Worm (Caenorhabditis elegans) whole organism, L1 larva: Measurements from ENCODE around the gene abhd-3.1.
A peak's percentile ranks its signal among the peaks of the same experiment; 100 is the strongest.

Experiments used
- C34B4.2 ChIP-seq: sonication (generic microtip); optimal IDR thresholded peaks from 2 replicates; lab custom pipeline; 2017; ENCODE audit warnings: mild to moderate bottlenecking, missing genetic modification characterization, missing compliant biosample characterization
- Y116A8C.19 ChIP-seq: sonication (generic microtip); optimal IDR thresholded peaks from 2 replicates; lab custom pipeline; 2016; ENCODE audit warnings: missing compliant biosample characterization, missing genetic modification characterization, borderline replicate concordance
- alr-1 ChIP-seq: fragments of 200-800 bp; sonication (Bioruptor generic); optimal IDR thresholded peaks from 2 replicates; lab custom pipeline; 2018; ENCODE audit warnings: borderline replicate concordance, mild to moderate bottlenecking, missing genetic modification characterization, missing compliant biosample characterization
- aly-2 ChIP-seq: fragments of 150-350 bp; optimal IDR thresholded peaks from 2 replicates; lab custom pipeline; 2014; ENCODE audit warnings: missing biosample characterization, missing genetic modification characterization
- blmp-1 ChIP-seq: fragments of 150-350 bp; optimal IDR thresholded peaks from 2 replicates; lab custom pipeline; 2014; ENCODE audit warnings: missing biosample characterization, missing genetic modification characterization
- ceh-63 ChIP-seq: fragments of 200-800 bp; sonication (Bioruptor generic); optimal IDR thresholded peaks from 2 replicates; lab custom pipeline; 2018; ENCODE audit warnings: mild to moderate bottlenecking, missing genetic modification characterization, missing compliant biosample characterization
- ceh-88 ChIP-seq: fragments of 200-800 bp; sonication (Bioruptor generic); IDR thresholded peaks from 2 replicates; pipeline ENCODE4 v1.3.6; 2022; ENCODE audit warnings: missing genetic modification characterization, missing compliant biosample characterization
- ces-1 ChIP-seq: fragments of 150-350 bp; optimal IDR thresholded peaks from 2 replicates; lab custom pipeline; 2014; ENCODE audit warnings: missing biosample characterization, missing genetic modification reagents, missing genetic modification characterization
- dpl-1 ChIP-seq, 3 experiments: fragments of 150-350 bp in 2 of 3; sonication (generic microtip) in 1 of 3; optimal IDR thresholded peaks; 2 replicates each; lab custom pipeline; 2014 to 2017; ENCODE audit warnings: missing biosample characterization in 3 of 3, missing genetic modification characterization in 3 of 3, missing genetic modification reagents in 3 of 3
- dsc-1 ChIP-seq: sonication (generic microtip); optimal IDR thresholded peaks from 2 replicates; lab custom pipeline; 2016; ENCODE audit warnings: mild to moderate bottlenecking, missing genetic modification characterization, missing compliant biosample characterization
- efl-1 ChIP-seq, 4 experiments: fragments of 150-350 bp; optimal IDR thresholded peaks in 3 of 4; peaks in 1 of 4; 1 replicate in 1 of 4; 2 replicates in 3 of 4; lab custom pipeline; 2014; ENCODE audit warnings: missing biosample characterization in 2 of 4, missing genetic modification characterization in 2 of 4, missing genetic modification reagents in 2 of 4
- elt-2 ChIP-seq: sonication (generic microtip); optimal IDR thresholded peaks from 2 replicates; lab custom pipeline; 2016; ENCODE audit warnings: missing genetic modification characterization, mild to moderate bottlenecking, inconsistent platforms, missing compliant biosample characterization, missing genetic modification reagents
- ets-5 ChIP-seq: fragments of 200-800 bp; sonication (Bioruptor generic); IDR thresholded peaks from 2 replicates; pipeline ENCODE4 v1.3.6; 2022; ENCODE audit warnings: missing genetic modification characterization, missing compliant biosample characterization
- fkh-8 ChIP-seq: sonication (generic microtip); optimal IDR thresholded peaks from 2 replicates; lab custom pipeline; 2016; ENCODE audit warnings: mild to moderate bottlenecking, missing genetic modification characterization, missing compliant biosample characterization
- fos-1 ChIP-seq: fragments of 150-350 bp; optimal IDR thresholded peaks from 2 replicates; lab custom pipeline; 2014; ENCODE audit warnings: missing biosample characterization, missing genetic modification characterization
- grh-1 ChIP-seq: fragments of 200-800 bp; sonication (Bioruptor generic); IDR thresholded peaks from 2 replicates; pipeline ENCODE4 v1.3.6; 2022; ENCODE audit warnings: missing genetic modification reagents, missing genetic modification characterization, missing compliant biosample characterization
- hlh-17 ChIP-seq: fragments of 200-800 bp; sonication (Bioruptor generic); optimal IDR thresholded peaks from 2 replicates; lab custom pipeline; 2018; ENCODE audit warnings: missing genetic modification characterization, mild to moderate bottlenecking, missing compliant biosample characterization, moderate library complexity, borderline replicate concordance
- hlh-4 ChIP-seq: sonication (generic microtip); optimal IDR thresholded peaks from 2 replicates; lab custom pipeline; 2016; ENCODE audit warnings: mild to moderate bottlenecking, missing genetic modification characterization, missing compliant biosample characterization
- isw-1 ChIP-seq: fragments of 200-800 bp; sonication (Bioruptor generic); IDR thresholded peaks from 2 replicates; pipeline ENCODE4 v1.3.6; 2022; ENCODE audit warnings: missing genetic modification characterization, missing compliant biosample characterization
- lir-3 ChIP-seq: sonication (generic microtip); optimal IDR thresholded peaks from 2 replicates; lab custom pipeline; 2016; ENCODE audit warnings: mild to moderate bottlenecking, missing genetic modification characterization, moderate library complexity, missing compliant biosample characterization; ENCODE audit not compliant: poor library complexity
- mab-9 ChIP-seq: fragments of 200-800 bp; sonication (Bioruptor generic); IDR thresholded peaks from 2 replicates; pipeline ENCODE4 v1.3.6; 2022; ENCODE audit warnings: missing genetic modification reagents, missing genetic modification characterization, missing compliant biosample characterization
- mdl-1 ChIP-seq, 2 experiments: fragments of 150-350 bp; optimal IDR thresholded peaks; 2 replicates each; lab custom pipeline; 2014 to 2017; ENCODE audit warnings: missing biosample characterization in 2 of 2, missing genetic modification characterization in 2 of 2, inconsistent platforms in 1 of 2
- mep-1 ChIP-seq: fragments of 150-350 bp; optimal IDR thresholded peaks from 2 replicates; lab custom pipeline; 2014; ENCODE audit warnings: missing biosample characterization, missing genetic modification characterization
- nhr-19 ChIP-seq: fragments of 200-800 bp; sonication (Bioruptor generic); conservative IDR thresholded peaks from 2 replicates; pipeline ENCODE4 v1.3.6; 2022; ENCODE audit warnings: missing genetic modification characterization, missing compliant biosample characterization
- nhr-28 ChIP-seq: fragments of 150-350 bp; optimal IDR thresholded peaks from 2 replicates; lab custom pipeline; 2014; ENCODE audit warnings: missing biosample characterization, missing genetic modification characterization
- nhr-47 ChIP-seq: sonication (generic microtip); optimal IDR thresholded peaks from 2 replicates; lab custom pipeline; 2016; ENCODE audit warnings: mild to moderate bottlenecking, missing genetic modification characterization, moderate library complexity, missing compliant biosample characterization
- nhr-77 ChIP-seq: fragments of 150-350 bp; optimal IDR thresholded peaks from 2 replicates; lab custom pipeline; 2014; ENCODE audit warnings: missing biosample characterization, missing genetic modification characterization
- nhr-84 ChIP-seq: sonication (generic microtip); optimal IDR thresholded peaks from 2 replicates; lab custom pipeline; 2017; ENCODE audit warnings: missing biosample characterization, missing genetic modification characterization
- pax-3 ChIP-seq: fragments of 200-800 bp; sonication (Bioruptor generic); optimal IDR thresholded peaks from 2 replicates; lab custom pipeline; 2018; ENCODE audit warnings: mild to moderate bottlenecking, missing genetic modification characterization, moderate library complexity, missing compliant biosample characterization
- pqm-1 ChIP-seq: sonication (generic microtip); optimal IDR thresholded peaks from 3 replicates; lab custom pipeline; 2017; ENCODE audit warnings: missing biosample characterization, missing genetic modification characterization
- sox-4 ChIP-seq: sonication (generic microtip); optimal IDR thresholded peaks from 2 replicates; lab custom pipeline; 2016; ENCODE audit warnings: missing genetic modification characterization, missing compliant biosample characterization
- tlp-1 ChIP-seq: fragments of 150-350 bp; optimal IDR thresholded peaks from 2 replicates; lab custom pipeline; 2014; ENCODE audit warnings: missing biosample characterization, missing genetic modification characterization
- unc-130 ChIP-seq: fragments of 150-350 bp; optimal IDR thresholded peaks from 2 replicates; lab custom pipeline; 2017; ENCODE audit warnings: missing biosample characterization, missing genetic modification characterization, inconsistent platforms
- unc-30 ChIP-seq: sonication (generic microtip); optimal IDR thresholded peaks from 2 replicates; lab custom pipeline; 2017; ENCODE audit warnings: missing biosample characterization, missing genetic modification characterization
- unc-98 ChIP-seq: fragments of 200-800 bp; sonication (Bioruptor generic); IDR thresholded peaks from 2 replicates; pipeline ENCODE4 v1.3.6; 2022; ENCODE audit warnings: missing genetic modification characterization, missing compliant biosample characterization
- xbp-1 ChIP-seq: sonication (generic microtip); optimal IDR thresholded peaks from 2 replicates; lab custom pipeline; 2016; ENCODE audit warnings: missing genetic modification characterization, missing compliant biosample characterization
- ztf-4 ChIP-seq: fragments of 150-350 bp; optimal IDR thresholded peaks from 2 replicates; lab custom pipeline; 2014; ENCODE audit warnings: missing biosample characterization, missing genetic modification characterization

The abhd-3.1 gene

ce11 chrV:19986213-19986612 is 30.9 kb downstream of the abhd-3.1 start, which contains the start of gene clec-260:
Gene clec-260 (minus strand): TSS chrV:19986313.
- no peak for TF ChIP-seq pqm-1
- no peak for TF ChIP-seq fos-1 (tag; lab: Kevin White, UChicago)
- TF ChIP-seq ztf-4 (tag; lab: Kevin White, UChicago) = no peak
- no peak for TF ChIP-seq isw-1 (GFP tag; lab: Robert Waterston, UW)
- no peak for TF ChIP-seq ceh-63 (GFP tag; lab: Kevin White, UChicago)
- no peak for TF ChIP-seq fkh-8
- TF ChIP-seq alr-1 (tag; lab: Kevin White, UChicago) = no peak
- no peak for TF ChIP-seq ets-5
- no peak for TF ChIP-seq xbp-1
- no peak for TF ChIP-seq tlp-1 (tag; lab: Kevin White, UChicago)
- TF ChIP-seq nhr-84 (tag; lab: Kevin White, UChicago) = no peak
- TF ChIP-seq mdl-1 (tag; optimal IDR thresholded peaks at IDR 0.05; lab: Kevin White, UChicago) = no peak
- TF ChIP-seq, all 84 proteins: peak for 0

ce11 chrV:19986788-19987187 is 31.5 kb downstream of the abhd-3.1 start:
- TF ChIP-seq dsc-1 (tag; lab: Kevin White, UChicago) = no peak
- no peak for TF ChIP-seq efl-1 (optimal IDR thresholded peaks at IDR 0.05; lab: Kevin White, UChicago)
- peak in 1 of 2 experiments; percentile 24 for TF ChIP-seq efl-1 (GFP tag; optimal IDR thresholded peaks at IDR 0.05 in 1 of 2; lab: Kevin White, UChicago)
- TF ChIP-seq, all 84 proteins: peak for 1

- no peak for TF ChIP-seq hlh-4 (tag; lab: Kevin White, UChicago)
- TF ChIP-seq unc-98 (GFP tag; lab: Robert Waterston, UW) = no peak
- TF ChIP-seq ces-1 (GFP tag; lab: Kevin White, UChicago) = no peak
- TF ChIP-seq ceh-88 (GFP tag; lab: Robert Waterston, UW) = no peak
- TF ChIP-seq, all 84 proteins: peak for 0
Measured at ce11 chrV:19987684-19988083, 32.4 kb downstream of the abhd-3.1 start, which contains the start of gene sri-67. Gene sri-67 (plus strand): TSS chrV:19987984.

- TF ChIP-seq unc-30 (no peak), dpl-1 (GFP tag; optimal IDR thresholded peaks at IDR 0.05; lab: Kevin White, UChicago) (no peak)
Measured at ce11 chrV:19994093-19994492, 38.8 kb downstream of the abhd-3.1 start, which contains the start of gene Y60A3A.25. Gene Y60A3A.25 (minus strand): TSS chrV:19994193.

ce11 chrV:19994665-19995064 is 39.4 kb downstream of the abhd-3.1 start:
- TF ChIP-seq Y116A8C.19 (tag; lab: Kevin White, UChicago) = no peak
- TF ChIP-seq nhr-47 (tag; lab: Kevin White, UChicago) = no peak
- no peak for TF ChIP-seq hlh-17 (GFP tag; lab: Kevin White, UChicago)
- no peak for TF ChIP-seq pax-3 (tag; lab: Kevin White, UChicago)
- no peak for TF ChIP-seq nhr-28
- peak; percentile 4 for TF ChIP-seq elt-2 (tag; lab: Kevin White, UChicago)
- TF ChIP-seq C34B4.2 (tag; lab: Kevin White, UChicago) = no peak

ce11 chrV:19997481-19997880 is 42.2 kb downstream of the abhd-3.1 start:
- TF ChIP-seq dpl-1 (GFP tag; optimal IDR thresholded peaks at IDR 0.05; lab: Kevin White, UChicago) = no peak
- no peak for TF ChIP-seq mab-9
- TF ChIP-seq lir-3 = no peak
- no peak for TF ChIP-seq grh-1 (GFP tag; lab: Robert Waterston, UW)
- no peak for TF ChIP-seq nhr-77
- no peak for TF ChIP-seq nhr-19 (GFP tag; lab: Robert Waterston, UW)
- no peak for TF ChIP-seq aly-2 (tag; lab: Kevin White, UChicago)
- TF ChIP-seq unc-130 (tag; lab: Kevin White, UChicago) = no peak
- TF ChIP-seq sox-4 (tag; lab: Kevin White, UChicago) = no peak
- TF ChIP-seq mep-1 (tag; lab: Kevin White, UChicago) = no peak
- TF ChIP-seq blmp-1 (tag; lab: Kevin White, UChicago) = no peak
